Fruit fly (Drosophila melanogaster) whole organism, embryonic: ENCODE measurements around the gene mdu.
A peak's percentile ranks its signal among the peaks of the same experiment; 100 is the strongest.

ENCODE experiments used
- Ada2b ChIP-seq: fragments of 200-800 bp; sonication (Bioruptor generic); IDR thresholded peaks from 2 replicates; pipeline ENCODE4 v1.3.6; 2022; ENCODE audit warnings: missing biosample characterization, missing genetic modification characterization
- CG10147 ChIP-seq: fragments of 200-800 bp; sonication (Bioruptor generic); optimal IDR thresholded peaks from 2 replicates; lab custom pipeline; 2019; ENCODE audit warnings: missing biosample characterization, mild to moderate bottlenecking, missing genetic modification characterization, moderate library complexity
- CG10274 ChIP-seq: fragments of 200-800 bp; sonication (Bioruptor generic); optimal IDR thresholded peaks from 3 replicates; lab custom pipeline; 2017; ENCODE audit warnings: missing biosample characterization, mild to moderate bottlenecking, missing genetic modification characterization
- CG10979 ChIP-seq: fragments of 200-800 bp; sonication (Bioruptor generic); optimal IDR thresholded peaks from 2 replicates; lab custom pipeline; 2018; ENCODE audit warnings: missing biosample characterization, mild to moderate bottlenecking, missing genetic modification characterization, moderate library complexity
- CG11456 ChIP-seq: fragments of 200-800 bp; sonication (Bioruptor generic); IDR thresholded peaks from 3 replicates; pipeline ENCODE4 v1.3.6; 2022; ENCODE audit warnings: missing biosample characterization, missing genetic modification characterization
- CG11560 ChIP-seq: fragments of 200-800 bp; sonication (Bioruptor generic); IDR thresholded peaks from 3 replicates; pipeline ENCODE4 v1.3.6; 2022; ENCODE audit warnings: missing biosample characterization, missing genetic modification characterization
- CG11695 ChIP-seq: fragments of 200-800 bp; sonication (Bioruptor generic); IDR thresholded peaks from 3 replicates; pipeline ENCODE4 v1.3.6; 2022; ENCODE audit warnings: missing biosample characterization, missing genetic modification characterization
- CG11723 ChIP-seq: fragments of 200-800 bp; sonication (Bioruptor generic); optimal IDR thresholded peaks from 2 replicates; lab custom pipeline; 2017; ENCODE audit warnings: missing biosample characterization, mild to moderate bottlenecking, missing genetic modification characterization
- CG12769 ChIP-seq: fragments of 200-800 bp; sonication (Bioruptor generic); optimal IDR thresholded peaks from 2 replicates; lab custom pipeline; 2019; ENCODE audit warnings: missing biosample characterization, mild to moderate bottlenecking, missing genetic modification characterization, moderate library complexity
- CG14014 ChIP-seq: fragments of 200-800 bp; sonication (Bioruptor generic); IDR thresholded peaks from 2 replicates; pipeline ENCODE4 v1.3.6; 2022; ENCODE audit warnings: missing biosample characterization, missing genetic modification characterization
- CG16863 ChIP-seq: fragments of 200-800 bp; sonication (Bioruptor generic); optimal IDR thresholded peaks from 3 replicates; lab custom pipeline; 2016; ENCODE audit warnings: missing biosample characterization, missing genetic modification characterization
- CG17829 ChIP-seq: fragments of 200-800 bp; optimal IDR thresholded peaks from 2 replicates; lab custom pipeline; 2019; ENCODE audit warnings: missing biosample characterization, mild to moderate bottlenecking, missing genetic modification characterization, moderate library complexity
- CG2116 ChIP-seq: fragments of 200-800 bp; sonication (Bioruptor generic); optimal IDR thresholded peaks from 3 replicates; lab custom pipeline; 2018; ENCODE audit warnings: missing biosample characterization, mild to moderate bottlenecking, missing genetic modification characterization
- CG3838 ChIP-seq: fragments of 200-800 bp; sonication (Bioruptor generic); optimal IDR thresholded peaks from 3 replicates; lab custom pipeline; 2016; ENCODE audit warnings: missing biosample characterization, missing genetic modification characterization
- CG42726 ChIP-seq: fragments of 200-800 bp; sonication (Bioruptor generic); IDR thresholded peaks from 2 replicates; pipeline ENCODE4 v1.3.6; 2022; ENCODE audit warnings: missing biosample characterization, missing genetic modification characterization; ENCODE audit not compliant: partially characterized antibody
- CG4820 ChIP-seq: fragments of 200-800 bp; sonication (Bioruptor generic); optimal IDR thresholded peaks from 3 replicates; lab custom pipeline; 2016; ENCODE audit warnings: missing biosample characterization, missing genetic modification characterization
- CG5180 ChIP-seq: fragments of 200-800 bp; sonication (Bioruptor generic); optimal IDR thresholded peaks from 3 replicates; lab custom pipeline; 2017; ENCODE audit warnings: missing biosample characterization, missing genetic modification characterization, mild to moderate bottlenecking, moderate library complexity, missing genetic modification reagents
- CG6765 ChIP-seq: fragments of 200-800 bp; sonication (Bioruptor generic); optimal IDR thresholded peaks from 3 replicates; lab custom pipeline; 2017; ENCODE audit warnings: missing biosample characterization, mild to moderate bottlenecking, missing genetic modification characterization
- CG7556 ChIP-seq: fragments of 200-800 bp; sonication (Bioruptor generic); optimal IDR thresholded peaks from 2 replicates; lab custom pipeline; 2017; ENCODE audit warnings: missing biosample characterization, mild to moderate bottlenecking, missing genetic modification characterization
- CG7786 ChIP-seq: fragments of 200-800 bp; sonication (Bioruptor generic); optimal IDR thresholded peaks from 2 replicates; lab custom pipeline; 2016; ENCODE audit warnings: missing biosample characterization, missing genetic modification characterization
- CG8290 ChIP-seq, 3 experiments: fragments of 200-800 bp; sonication (Bioruptor generic); optimal IDR thresholded peaks; 2 replicates each; lab custom pipeline; 2016 to 2019; ENCODE audit warnings: missing biosample characterization in 3 of 3, missing genetic modification characterization in 3 of 3, mild to moderate bottlenecking in 2 of 3, moderate library complexity in 1 of 3
- CG8924 ChIP-seq: fragments of 200-800 bp; optimal IDR thresholded peaks from 3 replicates; lab custom pipeline; 2019; ENCODE audit warnings: missing biosample characterization, mild to moderate bottlenecking, missing genetic modification characterization, moderate library complexity
- CG9727 ChIP-seq: fragments of 200-800 bp; sonication (Bioruptor generic); optimal IDR thresholded peaks from 3 replicates; lab custom pipeline; 2017; ENCODE audit warnings: missing biosample characterization, mild to moderate bottlenecking, missing genetic modification characterization
- D ChIP-seq, 2 experiments: fragments of 200-800 bp in 1 of 2; fragments of >200 bp in 1 of 2; sonication (Bioruptor generic) in 1 of 2; optimal IDR thresholded peaks; 2 replicates in 1 of 2; 3 replicates in 1 of 2; lab custom pipeline; 2017; ENCODE audit warnings: mild to moderate bottlenecking in 1 of 2, missing biosample characterization in 1 of 2, missing genetic modification characterization in 1 of 2, missing genetic modification reagents in 1 of 2
- D19B ChIP-seq: fragments of 200-800 bp; sonication (Bioruptor generic); optimal IDR thresholded peaks from 2 replicates; lab custom pipeline; 2017; ENCODE audit warnings: missing biosample characterization, mild to moderate bottlenecking, missing genetic modification characterization
- Fer3 ChIP-seq: fragments of 200-800 bp; sonication (Bioruptor generic); optimal IDR thresholded peaks from 2 replicates; lab custom pipeline; 2018; ENCODE audit warnings: missing biosample characterization, mild to moderate bottlenecking, missing genetic modification characterization, moderate library complexity
- HHEX ChIP-seq: fragments of 200-800 bp; sonication (Bioruptor generic); optimal IDR thresholded peaks from 3 replicates; lab custom pipeline; 2017; ENCODE audit warnings: missing biosample characterization, mild to moderate bottlenecking, missing genetic modification characterization, missing genetic modification reagents
- Hr51 ChIP-seq, 2 experiments: fragments of 200-800 bp; sonication (Bioruptor generic); optimal IDR thresholded peaks; 2 replicates in 1 of 2; 3 replicates in 1 of 2; lab custom pipeline; 2016 to 2018; ENCODE audit warnings: missing biosample characterization in 2 of 2, missing genetic modification characterization in 2 of 2, mild to moderate bottlenecking in 1 of 2, moderate library complexity in 1 of 2
- Mrtf ChIP-seq: fragments of 200-800 bp; sonication (Bioruptor generic); IDR thresholded peaks from 3 replicates; pipeline ENCODE4 v1.3.6; 2022; ENCODE audit warnings: missing biosample characterization, missing genetic modification characterization
- Six4 ChIP-seq: fragments of 200-800 bp; sonication (Bioruptor generic); optimal IDR thresholded peaks from 2 replicates; lab custom pipeline; 2016; ENCODE audit warnings: missing biosample characterization, missing genetic modification characterization
- Sox100B ChIP-seq: fragments of 200-800 bp; sonication (Bioruptor generic); optimal IDR thresholded peaks from 3 replicates; lab custom pipeline; 2018; ENCODE audit warnings: missing biosample characterization, mild to moderate bottlenecking, missing genetic modification characterization
- Stat92E ChIP-seq, 3 experiments: fragments of >200 bp in 2 of 3; fragments of 200-800 bp in 1 of 3; sonication (Bioruptor generic) in 1 of 3; optimal IDR thresholded peaks; 2 replicates each; lab custom pipeline; 2017 to 2019; ENCODE audit warnings: missing biosample characterization in 3 of 3, missing genetic modification characterization in 3 of 3, mild to moderate bottlenecking in 1 of 3, moderate library complexity in 1 of 3
- ase ChIP-seq: fragments of 200-800 bp; sonication (Bioruptor generic); IDR thresholded peaks from 3 replicates; pipeline ENCODE4 v1.3.6; 2022; ENCODE audit warnings: missing biosample characterization, missing genetic modification characterization
- bab2 ChIP-seq: fragments of 200-800 bp; sonication (Bioruptor generic); optimal IDR thresholded peaks from 2 replicates; lab custom pipeline; 2016; ENCODE audit warnings: missing biosample characterization, missing genetic modification characterization
- crc ChIP-seq: fragments of 200-800 bp; sonication (Bioruptor generic); optimal IDR thresholded peaks from 2 replicates; lab custom pipeline; 2016; ENCODE audit warnings: missing biosample characterization, missing genetic modification characterization
- crp ChIP-seq, 2 experiments: fragments of 200-800 bp; sonication (Bioruptor generic); optimal IDR thresholded peaks; 2 replicates in 1 of 2; 3 replicates in 1 of 2; lab custom pipeline; 2017; ENCODE audit warnings: missing biosample characterization in 2 of 2, missing genetic modification characterization in 2 of 2, mild to moderate bottlenecking in 1 of 2, moderate library complexity in 1 of 2
- dysf ChIP-seq: fragments of 200-800 bp; sonication (Bioruptor generic); IDR thresholded peaks from 3 replicates; pipeline ENCODE4 v1.3.6; 2022; ENCODE audit warnings: missing biosample characterization, missing genetic modification characterization
- gem ChIP-seq: fragments of 200-800 bp; sonication (Bioruptor generic); optimal IDR thresholded peaks from 2 replicates; lab custom pipeline; 2019; ENCODE audit warnings: missing biosample characterization, mild to moderate bottlenecking, missing genetic modification characterization, moderate library complexity
- kay ChIP-seq: fragments of 200-800 bp; sonication (Bioruptor generic); optimal IDR thresholded peaks from 2 replicates; lab custom pipeline; 2016; ENCODE audit warnings: missing biosample characterization, missing genetic modification characterization
- lmd ChIP-seq: fragments of 200-800 bp; sonication (Bioruptor generic); IDR thresholded peaks from 2 replicates; pipeline ENCODE4 v1.3.6; 2022; ENCODE audit warnings: missing biosample characterization, missing genetic modification characterization
- odd ChIP-seq: fragments of 200-800 bp; sonication (Bioruptor generic); optimal IDR thresholded peaks from 2 replicates; lab custom pipeline; 2017; ENCODE audit warnings: missing biosample characterization, mild to moderate bottlenecking, missing genetic modification characterization
- otp ChIP-seq: fragments of 200-800 bp; sonication (Bioruptor generic); IDR thresholded peaks from 3 replicates; pipeline ENCODE4, ENCODE4 v1.3.6; 2022; ENCODE audit warnings: missing biosample characterization, missing genetic modification characterization
- phol ChIP-seq: fragments of 200-800 bp; sonication (Bioruptor generic); optimal IDR thresholded peaks from 3 replicates; lab custom pipeline; 2018; ENCODE audit warnings: missing biosample characterization, mild to moderate bottlenecking, missing genetic modification characterization, moderate library complexity

The mdu gene

dm6 chrX:12466541-12467240 is 30.3 kb upstream of the mdu start (continued):
- TF ChIP-seq CG9727 (GFP tag; lab: Kevin White, UChicago) (peak; percentile 63), CG42726 (GFP tag; lab: Robert Waterston, UW) (no peak), CG3838 (GFP tag; lab: Kevin White, UChicago) (no peak), CG6765 (GFP tag; lab: Kevin White, UChicago) (peak; percentile 22), dysf (GFP tag; lab: Robert Waterston, UW) (peak; percentile 43; the same call in 2 of the 3 replicates), crp (GFP tag; optimal IDR thresholded peaks at IDR 0.05; lab: Kevin White, UChicago) (no peak), HHEX (GFP tag; lab: Kevin White, UChicago) (peak; percentile 55), Ada2b (no peak), CG7786 (GFP tag; lab: Kevin White, UChicago) (peak; percentile 13), D19B (GFP tag; lab: Kevin White, UChicago) (no peak), otp (GFP tag; lab: Robert Waterston, UW) (no peak), Six4 (GFP tag; lab: Kevin White, UChicago) (peak; percentile 48), Mrtf (GFP tag; lab: Robert Waterston, UW) (0 out of 3 replicates have a peak, but pooled peaks have one; percentile 15), CG17829 (tag; lab: Kevin White, UChicago) (peak; percentile 15), odd (GFP tag; lab: Kevin White, UChicago) (peak; percentile 39), CG8924 (tag; lab: Kevin White, UChicago) (no peak), D (optimal IDR thresholded peaks at IDR 0.05; lab: Kevin White, UChicago) (no peak), D (GFP tag; optimal IDR thresholded peaks at IDR 0.05; lab: Kevin White, UChicago) (peak; percentile 46), CG10147 (GFP tag; lab: Kevin White, UChicago) (peak; percentile 56), CG11456 (GFP tag; lab: Robert Waterston, UW) (0 out of 3 replicates have a peak, but pooled peaks have one; percentile 59), CG2116 (no peak), lmd (GFP tag; lab: Robert Waterston, UW) (peak; percentile 57), Hr51 (GFP tag; optimal IDR thresholded peaks at IDR 0.05; lab: Kevin White, UChicago) (peak; percentile 0 to 65), CG12769 (tag; lab: Kevin White, UChicago) (peak; percentile 17), CG7556 (peak; percentile 73), CG11560 (tag; lab: Robert Waterston, UW) (0 out of 3 replicates have a peak, but pooled peaks have one; percentile 12), Fer3 (tag; lab: Kevin White, UChicago) (peak; percentile 2), CG4820 (GFP tag; lab: Kevin White, UChicago) (peak; percentile 20), CG16863 (GFP tag; lab: Kevin White, UChicago) (peak; percentile 13), Sox100B (GFP tag; lab: Kevin White, UChicago) (peak; percentile 68), CG10979 (tag; lab: Kevin White, UChicago) (peak; percentile 43), crc (GFP tag; lab: Kevin White, UChicago) (peak; percentile 51), phol (tag; lab: Kevin White, UChicago) (peak; percentile 57), CG11723 (GFP tag; lab: Kevin White, UChicago) (peak; percentile 19), Stat92E (GFP tag; optimal IDR thresholded peaks at IDR 0.05; lab: Kevin White, UChicago) (no peak), ase (peak; percentile 12; the same call in 1 of the 3 replicates), CG11695 (GFP tag; lab: Robert Waterston, UW) (peak; percentile 24; the same call in 1 of the 3 replicates), bab2 (peak; percentile 15), kay (GFP tag; lab: Kevin White, UChicago) (no peak), CG8290 (GFP tag; optimal IDR thresholded peaks at IDR 0.05; lab: Kevin White, UChicago) (no peak), CG8290 (tag; optimal IDR thresholded peaks at IDR 0.05; lab: Kevin White, UChicago) (peak in 1 of 2 experiments; percentile 27), CG10274 (GFP tag; lab: Kevin White, UChicago) (peak; percentile 16), CG5180 (GFP tag; lab: Kevin White, UChicago) (peak; percentile 29), gem (tag; lab: Kevin White, UChicago) (peak; percentile 68), CG14014 (peak; percentile 45)
